Worm (Caenorhabditis elegans) whole organism, L3 larva: ENCODE data around the gene clec-36.
A peak's percentile ranks its signal among the peaks of the same experiment; 100 is the strongest.

Source experiments
- R02D3.7 ChIP-seq: fragments of 150-350 bp; optimal IDR thresholded peaks from 2 replicates; lab custom pipeline; 2014; ENCODE audit warnings: missing biosample characterization, missing genetic modification characterization
- ZK546.5 ChIP-seq: sonication (generic microtip); optimal IDR thresholded peaks from 2 replicates; lab custom pipeline; 2017; ENCODE audit warnings: missing biosample characterization, missing genetic modification characterization
- aly-2 ChIP-seq: fragments of 150-350 bp; optimal IDR thresholded peaks from 2 replicates; lab custom pipeline; 2014; ENCODE audit warnings: missing biosample characterization, missing genetic modification characterization
- ama-1 ChIP-seq: fragments of 150-350 bp; optimal IDR thresholded peaks from 2 replicates; lab custom pipeline; 2018
- ceh-16 ChIP-seq: sonication (generic microtip); optimal IDR thresholded peaks from 2 replicates; lab custom pipeline; 2017; ENCODE audit warnings: missing biosample characterization, missing genetic modification characterization
- ceh-28 ChIP-seq: fragments of 150-350 bp; optimal IDR thresholded peaks from 2 replicates; lab custom pipeline; 2014; ENCODE audit warnings: missing biosample characterization, missing genetic modification reagents, missing genetic modification characterization
- ceh-82 ChIP-seq: fragments of 150-350 bp; optimal IDR thresholded peaks from 2 replicates; lab custom pipeline; 2014; ENCODE audit warnings: missing biosample characterization, missing genetic modification characterization
- ceh-9 ChIP-seq: sonication (generic microtip); optimal IDR thresholded peaks from 2 replicates; lab custom pipeline; 2018; ENCODE audit warnings: missing biosample characterization, missing genetic modification characterization
- daf-12 ChIP-seq: fragments of 150-350 bp; optimal IDR thresholded peaks from 2 replicates; lab custom pipeline; 2014; ENCODE audit warnings: missing biosample characterization, missing genetic modification reagents, missing genetic modification characterization
- egl-27 ChIP-seq: sonication (generic microtip); optimal IDR thresholded peaks from 4 replicates; lab custom pipeline; 2017; ENCODE audit warnings: missing biosample characterization, missing genetic modification reagents, missing genetic modification characterization
- egl-5 ChIP-seq: fragments of 150-350 bp; optimal IDR thresholded peaks from 2 replicates; lab custom pipeline; 2017; ENCODE audit warnings: missing biosample characterization, missing genetic modification reagents, missing genetic modification characterization, inconsistent platforms
- elt-1 ChIP-seq: fragments of 150-350 bp; optimal IDR thresholded peaks from 2 replicates; lab custom pipeline; 2014; ENCODE audit warnings: missing biosample characterization, missing genetic modification characterization
- elt-2 ChIP-seq: sonication (generic microtip); optimal IDR thresholded peaks from 2 replicates; lab custom pipeline; 2016; ENCODE audit warnings: missing genetic modification reagents, mild to moderate bottlenecking, missing genetic modification characterization, missing compliant biosample characterization
- elt-3 ChIP-seq, 3 experiments: fragments of 150-350 bp in 1 of 3; sonication (generic microtip) in 2 of 3; optimal IDR thresholded peaks; 2 replicates in 2 of 3; 4 replicates in 1 of 3; lab custom pipeline; 2014 to 2017; ENCODE audit warnings: missing biosample characterization in 3 of 3, missing genetic modification characterization in 3 of 3
- eor-1 ChIP-seq, 2 experiments: fragments of 150-350 bp; optimal IDR thresholded peaks; 2 replicates each; lab custom pipeline; 2014 to 2018; ENCODE audit warnings: missing biosample characterization in 2 of 2, missing genetic modification characterization in 2 of 2
- fkh-10 ChIP-seq: sonication (generic microtip); optimal IDR thresholded peaks from 2 replicates; lab custom pipeline; 2017; ENCODE audit warnings: missing biosample characterization, missing genetic modification reagents, missing genetic modification characterization
- fkh-2 ChIP-seq: fragments of 150-350 bp; optimal IDR thresholded peaks from 2 replicates; lab custom pipeline; 2014; ENCODE audit warnings: missing biosample characterization, missing genetic modification reagents, missing genetic modification characterization
- fos-1 ChIP-seq: fragments of 150-350 bp; optimal IDR thresholded peaks from 2 replicates; lab custom pipeline; 2014; ENCODE audit warnings: missing biosample characterization, missing genetic modification characterization
- hmg-11 ChIP-seq: sonication (generic microtip); optimal IDR thresholded peaks from 2 replicates; lab custom pipeline; 2016; ENCODE audit warnings: missing genetic modification characterization, missing compliant biosample characterization
- jun-1 ChIP-seq: fragments of 150-350 bp; optimal IDR thresholded peaks from 2 replicates; lab custom pipeline; 2014; ENCODE audit warnings: missing biosample characterization, missing genetic modification reagents, missing genetic modification characterization
- lin-39 ChIP-seq: fragments of 150-350 bp; optimal IDR thresholded peaks from 2 replicates; lab custom pipeline; 2018; ENCODE audit warnings: missing biosample characterization, missing genetic modification reagents, missing genetic modification characterization
- lsy-12 ChIP-seq: sonication (generic microtip); optimal IDR thresholded peaks from 2 replicates; lab custom pipeline; 2016; ENCODE audit warnings: mild to moderate bottlenecking, missing genetic modification characterization, missing compliant biosample characterization
- mdl-1 ChIP-seq: fragments of 150-350 bp; optimal IDR thresholded peaks from 2 replicates; lab custom pipeline; 2014; ENCODE audit warnings: missing biosample characterization, missing genetic modification characterization
- nhr-11 ChIP-seq: fragments of 150-350 bp; optimal IDR thresholded peaks from 2 replicates; lab custom pipeline; 2014; ENCODE audit warnings: missing biosample characterization, missing genetic modification characterization
- nhr-12 ChIP-seq: fragments of 150-350 bp; optimal IDR thresholded peaks from 2 replicates; lab custom pipeline; 2014; ENCODE audit warnings: missing biosample characterization, missing genetic modification characterization
- nhr-237 ChIP-seq: fragments of 150-350 bp; optimal IDR thresholded peaks from 2 replicates; lab custom pipeline; 2014; ENCODE audit warnings: missing biosample characterization, missing genetic modification characterization
- nhr-25 ChIP-seq: sonication (generic microtip); optimal IDR thresholded peaks from 2 replicates; lab custom pipeline; 2017; ENCODE audit warnings: missing biosample characterization, missing genetic modification characterization
- nhr-28 ChIP-seq: fragments of 150-350 bp; optimal IDR thresholded peaks from 2 replicates; lab custom pipeline; 2014; ENCODE audit warnings: missing biosample characterization, missing genetic modification characterization
- nhr-67 ChIP-seq: fragments of 150-350 bp; optimal IDR thresholded peaks from 2 replicates; lab custom pipeline; 2014; ENCODE audit warnings: missing biosample characterization, missing genetic modification characterization
- pha-4 ChIP-seq: fragments of 150-350 bp; optimal IDR thresholded peaks from 2 replicates; lab custom pipeline; 2014; ENCODE audit warnings: missing biosample characterization, missing genetic modification reagents, missing genetic modification characterization
- pqm-1 ChIP-seq: fragments of 150-350 bp; optimal IDR thresholded peaks from 2 replicates; lab custom pipeline; 2017; ENCODE audit warnings: missing biosample characterization, missing genetic modification characterization, inconsistent platforms
- sea-2 ChIP-seq: fragments of 150-350 bp; sonication (generic microtip); optimal IDR thresholded peaks from 4 replicates; lab custom pipeline; 2014; ENCODE audit warnings: missing biosample characterization, missing genetic modification reagents, missing genetic modification characterization
- snpc-4 ChIP-seq: fragments of 150-350 bp; optimal IDR thresholded peaks from 2 replicates; lab custom pipeline; 2014; ENCODE audit warnings: missing biosample characterization, missing genetic modification characterization
- tbx-2 ChIP-seq: sonication (generic microtip); optimal IDR thresholded peaks from 2 replicates; lab custom pipeline; 2016; ENCODE audit warnings: mild to moderate bottlenecking, missing genetic modification characterization, missing compliant biosample characterization
- zag-1 ChIP-seq: fragments of 150-350 bp; optimal IDR thresholded peaks from 2 replicates; lab custom pipeline; 2014; ENCODE audit warnings: missing biosample characterization, missing genetic modification characterization
- ztf-11 ChIP-seq: fragments of 150-350 bp; optimal IDR thresholded peaks from 2 replicates; lab custom pipeline; 2014; ENCODE audit warnings: missing biosample characterization, missing genetic modification characterization
- ztf-4 ChIP-seq: fragments of 150-350 bp; optimal IDR thresholded peaks from 2 replicates; lab custom pipeline; 2014; ENCODE audit warnings: missing biosample characterization, missing genetic modification characterization

The clec-36 gene

ce11 chrV:16831310-16831709 is 17.1 kb downstream of the clec-36 start:
- TF ChIP-seq ztf-4 (tag; lab: Kevin White, UChicago) = no peak
- TF ChIP-seq fos-1 (tag; lab: Kevin White, UChicago) = no peak
- no peak for TF ChIP-seq mdl-1
- TF ChIP-seq egl-27 (tag; lab: Kevin White, UChicago) = no peak
- no peak for TF ChIP-seq pha-4 (tag; lab: Kevin White, UChicago)
- no peak for TF ChIP-seq jun-1 (tag; lab: Kevin White, UChicago)
- no peak for TF ChIP-seq fkh-2 (tag; lab: Kevin White, UChicago)
- no peak for TF ChIP-seq ztf-11
- TF ChIP-seq fkh-10 (GFP tag; lab: Kevin White, UChicago) = no peak
- no peak for TF ChIP-seq eor-1 (tag; optimal IDR thresholded peaks at IDR 0.05; lab: Kevin White, UChicago)
- no peak for TF ChIP-seq ceh-82 (tag; lab: Kevin White, UChicago)
- TF ChIP-seq daf-12 (tag; lab: Kevin White, UChicago) = no peak
- TF ChIP-seq sea-2 (GFP tag; lab: Kevin White, UChicago) = no peak
- no peak for TF ChIP-seq lsy-12 (tag; lab: Kevin White, UChicago)
- TF ChIP-seq ceh-28 = no peak
- no peak for TF ChIP-seq ama-1 (lab: Kevin White, UChicago)
- no peak for TF ChIP-seq nhr-237

- TF ChIP-seq ceh-16 (tag; lab: Kevin White, UChicago) (no peak), nhr-11 (tag; lab: Kevin White, UChicago) (no peak)
These were observed 19.0 kb downstream of the clec-36 start, which contains the start of gene srh-214 for ce11 chrV:16829396-16829795. Gene srh-214, minus strand, starts transcription at chrV:16829755.

DNA sequence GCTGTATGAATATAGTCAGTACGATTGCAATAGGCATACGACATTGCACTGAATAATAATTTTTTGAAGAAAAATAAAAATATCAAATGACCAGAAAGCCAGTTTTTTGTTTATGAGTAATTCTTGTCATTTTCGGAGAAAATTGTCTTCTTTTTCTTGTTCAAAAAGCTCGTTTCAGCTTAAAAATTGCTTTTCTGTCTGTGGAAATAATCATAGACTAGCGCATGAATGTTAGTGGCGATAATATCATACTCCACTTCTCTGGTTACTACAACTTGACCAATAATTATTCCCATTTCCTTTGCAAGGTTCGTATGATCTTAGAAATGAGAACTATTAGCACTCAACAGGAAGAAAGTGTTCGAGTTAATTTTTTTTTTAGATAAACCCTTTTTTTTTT is 20.9 kb downstream of the clec-36 start, which contains the start of gene srh-216:
srh-216 (minus strand) TSS at position 101 of the 400 bp plus-strand sequence.
- TF ChIP-seq pqm-1 (no peak), elt-2 (tag; lab: Kevin White, UChicago) (no peak), nhr-28 (tag; lab: Kevin White, UChicago) (no peak)

- no peak for TF ChIP-seq nhr-67 (tag; lab: Kevin White, UChicago)
- TF ChIP-seq nhr-12 (tag; lab: Kevin White, UChicago) = no peak
- no peak for TF ChIP-seq hmg-11
- TF ChIP-seq fkh-2 (tag; lab: Kevin White, UChicago) = no peak
- TF ChIP-seq nhr-11 (tag; lab: Kevin White, UChicago) = no peak
- no peak for TF ChIP-seq nhr-237
- TF ChIP-seq nhr-25 (tag; lab: Kevin White, UChicago) = no peak
- TF ChIP-seq elt-3 (tag; optimal IDR thresholded peaks at IDR 0.05; lab: Kevin White, UChicago) = no peak
- TF ChIP-seq lin-39 = peak; percentile 65
- TF ChIP-seq ZK546.5 = no peak
- no peak for TF ChIP-seq egl-5
- no peak for TF ChIP-seq R02D3.7
- peak; percentile 1 for TF ChIP-seq elt-1 (tag; lab: Kevin White, UChicago)
- TF ChIP-seq tbx-2 = no peak
- no peak for TF ChIP-seq ceh-9 (tag; lab: Kevin White, UChicago)
These were observed 27.1 kb downstream of the clec-36 start, which contains the start of gene T20B3.14 for ce11 chrV:16821270-16821737. Gene T20B3.14, minus strand, starts transcription at chrV:16821320.

DNA sequence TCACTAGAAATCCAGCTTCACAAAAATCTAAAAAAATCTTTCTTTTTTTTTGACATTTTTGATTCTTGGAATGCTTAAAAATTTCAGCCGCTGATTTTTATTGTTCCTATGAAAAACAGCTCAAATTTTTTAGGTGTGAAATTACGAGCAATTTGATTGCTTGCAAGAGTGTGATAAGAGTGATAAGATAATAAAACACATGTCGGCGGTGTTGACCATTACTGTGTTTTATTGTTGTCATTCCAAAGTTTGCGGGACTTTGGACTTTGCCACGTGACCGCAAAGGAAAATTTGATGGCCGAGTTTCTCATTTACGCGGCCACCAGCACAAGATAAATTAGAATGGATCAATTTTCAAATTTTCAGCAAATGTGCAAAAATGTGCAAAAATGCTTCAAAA is 31.7 kb downstream of the clec-36 start:
- no peak for TF ChIP-seq nhr-12 (tag; lab: Kevin White, UChicago)
- peak; percentile 80 for TF ChIP-seq pqm-1
- TF ChIP-seq ceh-28 = no peak
- no peak for TF ChIP-seq hmg-11
- no peak for TF ChIP-seq lsy-12 (tag; lab: Kevin White, UChicago)
- no peak for TF ChIP-seq zag-1 (tag; lab: Kevin White, UChicago)
- TF ChIP-seq elt-2 (tag; lab: Kevin White, UChicago) = peak; percentile 88
- TF ChIP-seq, all 47 proteins: peak for 2

DNA sequence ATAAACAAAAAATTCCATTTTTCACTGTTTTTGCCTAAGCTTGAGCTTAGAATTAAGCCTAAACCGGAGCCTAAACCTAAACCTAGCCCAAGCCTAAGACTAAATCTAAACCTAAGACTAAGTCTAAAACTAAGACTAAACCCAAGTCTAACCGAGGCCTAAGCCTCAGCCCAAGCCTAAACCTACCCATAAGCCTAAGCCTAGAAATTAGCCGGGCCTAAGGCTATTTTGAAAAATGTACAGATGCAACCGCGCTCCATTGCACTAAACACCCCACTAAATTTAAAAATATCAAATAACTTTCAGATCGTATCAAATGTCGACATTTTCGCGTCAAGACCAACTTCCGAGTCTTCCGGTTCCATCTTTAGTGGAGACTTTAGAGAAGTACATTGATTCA is 33.1 kb downstream of the clec-36 start, which contains the start of gene T20B3.1:
T20B3.1 (plus strand) TSS at position 301 of the 400 bp plus-strand sequence.
- TF ChIP-seq aly-2 = no peak
- no peak for TF ChIP-seq ztf-4 (tag; lab: Kevin White, UChicago)
- TF ChIP-seq jun-1 (tag; lab: Kevin White, UChicago) = no peak
- TF ChIP-seq snpc-4 (tag; lab: Kevin White, UChicago) = no peak
- no peak for TF ChIP-seq lin-39
- no peak for TF ChIP-seq pqm-1
- TF ChIP-seq nhr-237 = no peak
- TF ChIP-seq elt-3 (tag; optimal IDR thresholded peaks at IDR 0.05; lab: Kevin White, UChicago) = no peak
- no peak for TF ChIP-seq eor-1 (tag; optimal IDR thresholded peaks at IDR 0.05; lab: Kevin White, UChicago)
